Worm (Caenorhabditis elegans): ENCODE data around the gene trm-2A.

ce11 chrV:854966-855365 is 49.8 kb upstream of the trm-2A start, which contains the start of gene K09C6.9:
- no peak for TF ChIP-seq flt-1 (GFP tag; IDR thresholded peaks at IDR 0.05)
- TF ChIP-seq med-1 (GFP tag; optimal IDR thresholded peaks at IDR 0.05; ENCODE audit: insufficient read depth): no peak
- no peak for TF ChIP-seq ref-1 (GFP tag; conservative IDR thresholded peaks at IDR 0.05)
- TF ChIP-seq ztf-29 (GFP tag; IDR thresholded peaks at IDR 0.05): no peak
- no peak for TF ChIP-seq ztf-23 (GFP tag; IDR thresholded peaks at IDR 0.05)
- TF ChIP-seq tab-1 (GFP tag; IDR thresholded peaks at IDR 0.05): no peak

All from whole organism, midembryonic.